Fruit fly (Drosophila melanogaster): Measurements from ENCODE around the gene CG14204.

DNA sequence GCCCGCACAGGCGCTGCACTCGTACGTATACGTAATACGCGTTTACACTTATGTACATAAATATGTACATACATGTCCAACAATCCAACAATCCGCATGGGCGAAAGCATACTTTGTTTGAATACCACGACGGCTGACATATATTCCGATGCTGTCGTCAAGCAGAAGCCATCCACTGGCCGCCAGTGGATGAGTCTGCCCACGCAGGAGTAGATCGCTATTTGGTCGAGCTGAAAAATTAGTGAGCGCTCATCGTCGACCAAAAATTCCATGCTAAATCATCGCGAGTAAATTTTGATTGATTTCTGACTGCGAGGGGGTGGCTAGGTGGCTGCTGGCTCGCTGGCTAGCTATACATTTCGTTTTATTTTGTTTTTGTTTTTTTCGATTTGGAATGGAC lies 19.1 kb downstream of the CG14204 start:
- no peak for TF ChIP-seq ovo (GFP tag; optimal IDR thresholded peaks at IDR 0.05)
- TF ChIP-seq kay (GFP tag; ENCODE audit: borderline replicate concordance): no peak
- TF ChIP-seq toe (GFP tag; optimal IDR thresholded peaks at IDR 0.05): no peak
- TF ChIP-seq CG12768 (GFP tag; optimal IDR thresholded peaks at IDR 0.05): no peak
- no peak for TF ChIP-seq cnc (optimal IDR thresholded peaks at IDR 0.05)
- no peak for TF ChIP-seq CG7045 (GFP tag; optimal IDR thresholded peaks at IDR 0.05)

All from whole organism, adult.